Worm (Caenorhabditis elegans) whole organism, L1 larva: Measurements from ENCODE around the gene F41G3.6.

Experiments used
- blmp-1 ChIP-seq: fragments of 150-350 bp; optimal IDR thresholded peaks from 2 replicates; lab custom pipeline; 2014; ENCODE audit warnings: missing biosample characterization, missing genetic modification characterization
- lin-35 ChIP-seq, 2 experiments: fragments of 150-350 bp; optimal IDR thresholded peaks; 2 replicates each; lab custom pipeline; 2014; ENCODE audit warnings: missing biosample characterization in 2 of 2, missing genetic modification characterization in 2 of 2, missing genetic modification reagents in 2 of 2
- nhr-11 ChIP-seq: fragments of 150-350 bp; optimal IDR thresholded peaks from 2 replicates; lab custom pipeline; 2014; ENCODE audit warnings: missing biosample characterization, missing genetic modification characterization
- unc-30 ChIP-seq: sonication (generic microtip); optimal IDR thresholded peaks from 2 replicates; lab custom pipeline; 2017; ENCODE audit warnings: missing biosample characterization, missing genetic modification characterization
- unc-62 ChIP-seq: fragments of 150-350 bp; optimal IDR thresholded peaks from 2 replicates; lab custom pipeline; 2014; ENCODE audit warnings: missing biosample characterization, missing genetic modification reagents, missing genetic modification characterization
- ztf-11 ChIP-seq, 2 experiments: sonication (generic microtip); optimal IDR thresholded peaks; 2 replicates each; lab custom pipeline; 2016 to 2017; ENCODE audit warnings: missing genetic modification characterization in 2 of 2, missing biosample characterization in 1 of 2, missing compliant biosample characterization in 1 of 2

ce11 chrII:6776418-6777034, 33.8 kb downstream of the F41G3.6 start, which contains the start of gene ssup-72:
- TF ChIP-seq blmp-1 (tag; lab: Kevin White, UChicago) (peak; percentile 25), nhr-11 (tag; lab: Kevin White, UChicago) (no peak), lin-35 (GFP tag; optimal IDR thresholded peaks at IDR 0.05; lab: Kevin White, UChicago) (peak; percentile 84 to 91), unc-30 (no peak), unc-62 (GFP tag; lab: Kevin White, UChicago) (no peak), ztf-11 (tag; optimal IDR thresholded peaks at IDR 0.05; lab: Kevin White, UChicago) (peak in 1 of 2 experiments; percentile 88)
